Fruit fly (Drosophila melanogaster): ENCODE results near the gene Glyp.

Gene Glyp

DNA sequence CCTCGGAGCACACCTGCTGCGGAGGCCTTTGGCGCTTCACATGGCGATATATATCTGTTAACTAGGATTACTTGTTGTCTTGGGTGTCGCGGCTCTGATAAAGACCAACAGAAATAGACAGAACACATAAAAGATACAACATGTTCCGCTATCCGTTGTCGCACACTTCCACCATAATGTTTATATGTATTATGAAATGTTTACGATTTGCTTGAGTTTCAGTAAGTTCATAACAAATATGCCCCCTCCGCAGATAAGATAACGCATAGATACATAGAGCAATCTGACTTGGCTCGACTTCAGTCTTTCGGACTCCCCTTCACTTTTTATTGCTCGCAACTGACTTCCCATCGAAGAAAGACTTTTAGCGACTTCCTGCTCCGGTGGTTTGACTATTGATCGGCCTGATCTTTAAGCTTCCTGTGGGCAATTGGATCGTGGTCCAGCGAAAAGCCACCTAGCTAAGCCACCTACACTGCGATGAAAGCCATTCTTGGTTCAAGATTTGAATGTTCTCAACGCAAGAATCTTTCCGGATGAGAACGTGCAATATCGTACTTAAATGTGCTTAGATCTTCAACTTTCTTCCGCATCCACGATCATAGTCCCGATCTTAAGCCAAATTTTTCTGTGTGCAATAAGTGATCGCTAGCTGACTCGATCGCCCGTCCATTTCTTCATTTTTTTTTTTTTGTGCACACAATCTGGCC lies 37.7 kb downstream of the Glyp start (continued):
- peak; percentile 48 for TF ChIP-seq scrt (GFP tag; optimal IDR thresholded peaks at IDR 0.05)
- TF ChIP-seq CG7839 (tag; optimal IDR thresholded peaks at IDR 0.05) = no peak
- TF ChIP-seq CG17568 (GFP tag; optimal IDR thresholded peaks at IDR 0.05) = peak; percentile 74
- TF ChIP-seq BtbVII (GFP tag; optimal IDR thresholded peaks at IDR 0.05) = no peak
- TF ChIP-seq Nf-YB (GFP tag; optimal IDR thresholded peaks at IDR 0.05) = peak; percentile 13
- peak; percentile 45 for TF ChIP-seq MTF-1 (GFP tag; optimal IDR thresholded peaks at IDR 0.05; ENCODE audit: borderline replicate concordance)
- TF ChIP-seq pum (GFP tag; optimal IDR thresholded peaks at IDR 0.05) = no peak
- TF ChIP-seq TFAM (GFP tag; optimal IDR thresholded peaks at IDR 0.05) = no peak
- TF ChIP-seq CG9727 (GFP tag; optimal IDR thresholded peaks at IDR 0.05) = peak; percentile 38
- no peak for TF ChIP-seq CG7556 (GFP tag; optimal IDR thresholded peaks at IDR 0.05)
- TF ChIP-seq CG6683 (GFP tag; optimal IDR thresholded peaks at IDR 0.05) = no peak
- peak; percentile 65 for TF ChIP-seq Fer1 (GFP tag; optimal IDR thresholded peaks at IDR 0.05)
- no peak for TF ChIP-seq Adf1 (GFP tag; IDR thresholded peaks at IDR 0.05)
- no peak for TF ChIP-seq Vsx1 (GFP tag; optimal IDR thresholded peaks at IDR 0.05)
- TF ChIP-seq NC2α (GFP tag; optimal IDR thresholded peaks at IDR 0.05) = no peak
- no peak for TF ChIP-seq CG7372 (GFP tag; IDR thresholded peaks at IDR 0.05)
- no peak for TF ChIP-seq MBD-R2 (GFP tag; IDR thresholded peaks at IDR 0.05)
- peak; percentile 63 for TF ChIP-seq CG12219 (GFP tag; optimal IDR thresholded peaks at IDR 0.05)
- no peak for TF ChIP-seq CG9817 (tag; optimal IDR thresholded peaks at IDR 0.05)
- no peak for TF ChIP-seq CG7357 (GFP tag; IDR thresholded peaks at IDR 0.05)
- peak; percentile 31; the same call in 1 of the 2 replicates for TF ChIP-seq Atf6 (GFP tag; IDR thresholded peaks at IDR 0.05)
- TF ChIP-seq Hmx (GFP tag; optimal IDR thresholded peaks at IDR 0.05) = no peak
- no peak for TF ChIP-seq Dbx (GFP tag; IDR thresholded peaks at IDR 0.05)
- no peak for TF ChIP-seq ro (GFP tag; IDR thresholded peaks at IDR 0.05)
- TF ChIP-seq HLH54F (GFP tag; optimal IDR thresholded peaks at IDR 0.05) = no peak
- peak; percentile 28 for TF ChIP-seq CG15696 (tag; optimal IDR thresholded peaks at IDR 0.05)
- no peak for TF ChIP-seq NC2β (GFP tag; optimal IDR thresholded peaks at IDR 0.05)
- no peak for TF ChIP-seq CG7963 (GFP tag; IDR thresholded peaks at IDR 0.05; ENCODE audit: partially characterized antibody)
- TF ChIP-seq Side (GFP tag; optimal IDR thresholded peaks at IDR 0.05) = no peak
- no peak for TF ChIP-seq CG30431 (GFP tag; optimal IDR thresholded peaks at IDR 0.05)
- TF ChIP-seq gfzf (GFP tag; optimal IDR thresholded peaks at IDR 0.05) = no peak
- TF ChIP-seq kah (GFP tag; optimal IDR thresholded peaks at IDR 0.05) = peak; percentile 48
- no peak for TF ChIP-seq en (GFP tag; optimal IDR thresholded peaks at IDR 0.05)
- TF ChIP-seq CG4424 (GFP tag; optimal IDR thresholded peaks at IDR 0.05) = no peak
- no peak for TF ChIP-seq z (GFP tag; IDR thresholded peaks at IDR 0.05)
- peak; percentile 41 for TF ChIP-seq CG15601 (tag; optimal IDR thresholded peaks at IDR 0.05)
- no peak for TF ChIP-seq esg (GFP tag; conservative IDR thresholded peaks at IDR 0.05)
- peak; percentile 37 for TF ChIP-seq CG10274 (GFP tag; optimal IDR thresholded peaks at IDR 0.05)
- TF ChIP-seq tup (GFP tag; optimal IDR thresholded peaks at IDR 0.05) = no peak
- no peak for TF ChIP-seq oc (tag; optimal IDR thresholded peaks at IDR 0.05)
- TF ChIP-seq nau (GFP tag; optimal IDR thresholded peaks at IDR 0.05) = peak; percentile 16
- peak; percentile 33 for TF ChIP-seq CG4328 (GFP tag; optimal IDR thresholded peaks at IDR 0.05)
- TF ChIP-seq hkb (optimal IDR thresholded peaks at IDR 0.05) = no peak
- TF ChIP-seq hkb (GFP tag; IDR thresholded peaks at IDR 0.05) = peak; percentile 46
- no peak for TF ChIP-seq pb (GFP tag; optimal IDR thresholded peaks at IDR 0.05)
- no peak for TF ChIP-seq chn (GFP tag; optimal IDR thresholded peaks at IDR 0.05)
- no peak for TF ChIP-seq CG1832 (GFP tag; optimal IDR thresholded peaks at IDR 0.05)
- peak; percentile 24 for TF ChIP-seq HmgZ (tag; optimal IDR thresholded peaks at IDR 0.05)
- no peak for TF ChIP-seq CG10431 (GFP tag; optimal IDR thresholded peaks at IDR 0.05)
- no peak for TF ChIP-seq sisA (GFP tag; IDR thresholded peaks at IDR 0.05)
